Worm (Caenorhabditis elegans) whole organism, L3 larva: Measurements from ENCODE around the gene gpa-6.

ENCODE experiments used
- R02D3.7 ChIP-seq: fragments of 150-350 bp; optimal IDR thresholded peaks from 2 replicates; lab custom pipeline; 2014; ENCODE audit warnings: missing biosample characterization, missing genetic modification characterization
- ZK546.5 ChIP-seq: sonication (generic microtip); optimal IDR thresholded peaks from 2 replicates; lab custom pipeline; 2017; ENCODE audit warnings: missing biosample characterization, missing genetic modification characterization
- aly-2 ChIP-seq: fragments of 150-350 bp; optimal IDR thresholded peaks from 2 replicates; lab custom pipeline; 2014; ENCODE audit warnings: missing biosample characterization, missing genetic modification characterization
- ama-1 ChIP-seq: fragments of 150-350 bp; optimal IDR thresholded peaks from 2 replicates; lab custom pipeline; 2018
- egl-5 ChIP-seq: fragments of 150-350 bp; optimal IDR thresholded peaks from 2 replicates; lab custom pipeline; 2017; ENCODE audit warnings: missing biosample characterization, missing genetic modification reagents, missing genetic modification characterization, inconsistent platforms
- nhr-77 ChIP-seq: fragments of 150-350 bp; optimal IDR thresholded peaks from 2 replicates; lab custom pipeline; 2014; ENCODE audit warnings: missing biosample characterization, missing genetic modification characterization

- no peak for TF ChIP-seq R02D3.7
- TF ChIP-seq egl-5 (tag; lab: Kevin White, UChicago): no peak
- no peak for TF ChIP-seq ZK546.5 (tag; lab: Kevin White, UChicago)
- no peak for TF ChIP-seq aly-2 (tag; lab: Kevin White, UChicago)
- no peak for TF ChIP-seq nhr-77 (tag; lab: Kevin White, UChicago)
- TF ChIP-seq ama-1: no peak
These were observed 44.8 kb upstream of the gpa-6 start for ce11 chrX:13145988-13146873.
